Fruit fly (Drosophila melanogaster): Measurements from ENCODE around the gene bowl.
A peak's percentile ranks its signal among the peaks of the same experiment; 100 is the strongest.

bowl gene

dm6 chr2L:3772937-3773623 lies 1.6 kb downstream of the bowl start (continued):
- no peak for TF ChIP-seq lov (optimal IDR thresholded peaks at IDR 0.05)
- no peak for TF ChIP-seq lov (GFP tag; IDR thresholded peaks at IDR 0.05)
- TF ChIP-seq Fer2 (tag; optimal IDR thresholded peaks at IDR 0.05), result no peak
- TF ChIP-seq psq (GFP tag; optimal IDR thresholded peaks at IDR 0.05), result no peak
- TF ChIP-seq sc (optimal IDR thresholded peaks at IDR 0.05), result no peak
- TF ChIP-seq sc (GFP tag; optimal IDR thresholded peaks at IDR 0.05), result peak; percentile 57
- peak; percentile 70 for TF ChIP-seq CG10979 (tag; optimal IDR thresholded peaks at IDR 0.05)
- TF ChIP-seq CG18619 (GFP tag; optimal IDR thresholded peaks at IDR 0.05), result peak; percentile 33
- TF ChIP-seq Sry-β (GFP tag; optimal IDR thresholded peaks at IDR 0.05), result no peak
- no peak for TF ChIP-seq B-H1 (GFP tag; IDR thresholded peaks at IDR 0.05)
- TF ChIP-seq CG18011 (GFP tag; optimal IDR thresholded peaks at IDR 0.05), result no peak
- TF ChIP-seq cg (GFP tag; optimal IDR thresholded peaks at IDR 0.05), result peak; percentile 44
- peak; percentile 23; the same call in 1 of the 2 replicates for TF ChIP-seq Bgb (GFP tag; IDR thresholded peaks at IDR 0.05; ENCODE audit: partially characterized antibody)
- no peak for TF ChIP-seq wdn (GFP tag; IDR thresholded peaks at IDR 0.05)
- TF ChIP-seq CG31388 (GFP tag; optimal IDR thresholded peaks at IDR 0.05), result no peak
- TF ChIP-seq Stat92E (GFP tag; optimal IDR thresholded peaks at IDR 0.05), result peak in 1 of 3 experiments; percentile 22
- peak; percentile 82 for TF ChIP-seq CG11504 (tag; optimal IDR thresholded peaks at IDR 0.05)
- TF ChIP-seq Lpt (GFP tag; optimal IDR thresholded peaks at IDR 0.05), result no peak
- TF ChIP-seq cwo (GFP tag; optimal IDR thresholded peaks at IDR 0.05), result peak; percentile 58
- peak; percentile 65 for TF ChIP-seq Ssrp (tag; optimal IDR thresholded peaks at IDR 0.05)
- TF ChIP-seq ttk (GFP tag; IDR thresholded peaks at IDR 0.05), result peak; percentile 37; the same call in 1 of the 2 replicates
- TF ChIP-seq Sox102F (GFP tag; optimal IDR thresholded peaks at IDR 0.05), result peak; percentile 72
- TF ChIP-seq CG4424 (GFP tag; optimal IDR thresholded peaks at IDR 0.05), result peak; percentile 48
- no peak for TF ChIP-seq so (GFP tag; IDR thresholded peaks at IDR 0.05)
- TF ChIP-seq CG2116 (GFP tag; optimal IDR thresholded peaks at IDR 0.05), result peak; percentile 2
- peak; percentile 49; the same call in 1 of the 2 replicates for TF ChIP-seq al (GFP tag; IDR thresholded peaks at IDR 0.05)
- TF ChIP-seq CG18764 (GFP tag; optimal IDR thresholded peaks at IDR 0.05), result peak; percentile 14
- peak; percentile 66 for TF ChIP-seq CG15269 (tag; optimal IDR thresholded peaks at IDR 0.05)
- peak; percentile 76 for TF ChIP-seq CG5180 (GFP tag; optimal IDR thresholded peaks at IDR 0.05)
- TF ChIP-seq CG4820 (GFP tag; optimal IDR thresholded peaks at IDR 0.05), result peak; percentile 34
- TF ChIP-seq corto (GFP tag; optimal IDR thresholded peaks at IDR 0.05), result peak; percentile 6
- no peak for TF ChIP-seq ranshi (GFP tag; IDR thresholded peaks at IDR 0.05)
- no peak for TF ChIP-seq vnd (GFP tag; IDR thresholded peaks at IDR 0.05; ENCODE audit: partially characterized antibody)
- TF ChIP-seq luna (GFP tag; optimal IDR thresholded peaks at IDR 0.05), result no peak
- no peak for TF ChIP-seq caup (GFP tag; optimal IDR thresholded peaks at IDR 0.05; ENCODE audit: severe bottlenecking)
- peak; percentile 67 for TF ChIP-seq CG17359 (tag; optimal IDR thresholded peaks at IDR 0.05)
- TF ChIP-seq dati (GFP tag; IDR thresholded peaks at IDR 0.05), result no peak
- no peak for TF ChIP-seq br (optimal IDR thresholded peaks at IDR 0.05)
- TF ChIP-seq PHDP (tag; optimal IDR thresholded peaks at IDR 0.05), result peak; percentile 66
- no peak for TF ChIP-seq CG13123 (GFP tag; optimal IDR thresholded peaks at IDR 0.05)
- TF ChIP-seq Hr51 (GFP tag; optimal IDR thresholded peaks at IDR 0.05), result peak in 1 of 2 experiments; percentile 79
- TF ChIP-seq Atf-2 (GFP tag; optimal IDR thresholded peaks at IDR 0.05), result no peak
- no peak for TF ChIP-seq ap (GFP tag; IDR thresholded peaks at IDR 0.05)
- TF ChIP-seq maf-S (GFP tag; optimal IDR thresholded peaks at IDR 0.05), result no peak
- peak; percentile 27 for TF ChIP-seq salm (tag; optimal IDR thresholded peaks at IDR 0.05)
- no peak for TF ChIP-seq sens-2 (GFP tag; IDR thresholded peaks at IDR 0.05)
- peak; percentile 53 for TF ChIP-seq Nf-YC (tag; optimal IDR thresholded peaks at IDR 0.05)
- no peak for TF ChIP-seq mirr (GFP tag; optimal IDR thresholded peaks at IDR 0.05)
- no peak for TF ChIP-seq CG14667 (GFP tag; IDR thresholded peaks at IDR 0.05)
- TF ChIP-seq CG12391 (tag; optimal IDR thresholded peaks at IDR 0.05), result peak; percentile 80

Data from whole organism, embryonic.